Fruit fly (Drosophila melanogaster) whole organism, wandering third instar larva: ENCODE measurements around the gene Rbf2.

Experiments used
- Abd-B ChIP-seq: fragments of >200 bp; optimal IDR thresholded peaks from 2 replicates; lab custom pipeline; 2017; ENCODE audit warnings: missing biosample characterization, missing genetic modification characterization
- GATAd ChIP-seq: sonication (Bioruptor generic); optimal IDR thresholded peaks from 2 replicates; lab custom pipeline; 2016; ENCODE audit warnings: missing biosample characterization, missing genetic modification characterization
- Hr78 ChIP-seq: fragments of >200 bp; optimal IDR thresholded peaks from 2 replicates; lab custom pipeline; 2017; ENCODE audit warnings: missing biosample characterization, missing genetic modification characterization
- Mio ChIP-seq: sonication (Bioruptor generic); optimal IDR thresholded peaks from 2 replicates; lab custom pipeline; 2016; ENCODE audit warnings: missing biosample characterization, missing genetic modification characterization
- Myc ChIP-seq: fragments of >200 bp; optimal IDR thresholded peaks from 2 replicates; lab custom pipeline; 2017
- Rel ChIP-seq, 2 experiments: fragments of 200-800 bp; sonication (Bioruptor generic) in 1 of 2; optimal IDR thresholded peaks; 2 replicates in 1 of 2; 3 replicates in 1 of 2; lab custom pipeline; 2016 to 2019; ENCODE audit warnings: mild to moderate bottlenecking in 2 of 2, missing biosample characterization in 2 of 2, missing genetic modification characterization in 2 of 2, moderate library complexity in 1 of 2
- dmrt93B ChIP-seq: fragments of 200-800 bp; sonication (Bioruptor generic); optimal IDR thresholded peaks from 2 replicates; lab custom pipeline; 2018; ENCODE audit warnings: missing biosample characterization, mild to moderate bottlenecking, missing genetic modification characterization
- h ChIP-seq: fragments of 200-800 bp; sonication (Bioruptor generic); optimal IDR thresholded peaks from 3 replicates; lab custom pipeline; 2016; ENCODE audit warnings: missing biosample characterization, mild to moderate bottlenecking, missing genetic modification characterization
- lola ChIP-seq: fragments of >200 bp; optimal IDR thresholded peaks from 2 replicates; lab custom pipeline; 2017; ENCODE audit warnings: missing biosample characterization, missing genetic modification characterization
- pan ChIP-seq: fragments of >200 bp; optimal IDR thresholded peaks from 2 replicates; lab custom pipeline; 2017
- psq ChIP-seq: fragments of 200-800 bp; sonication (Bioruptor generic); optimal IDR thresholded peaks from 3 replicates; lab custom pipeline; 2017; ENCODE audit warnings: missing biosample characterization, mild to moderate bottlenecking, missing genetic modification characterization, moderate library complexity

dm6 chr3R:16004015-16004414 is 38.8 kb downstream of the Rbf2 start:
- TF ChIP-seq pan = no peak
- TF ChIP-seq GATAd (GFP tag; lab: Kevin White, UChicago) = no peak
- TF ChIP-seq Myc (lab: Kevin White, UChicago) = peak; percentile 73
- TF ChIP-seq h (GFP tag; lab: Kevin White, UChicago) = peak; percentile 36
- TF ChIP-seq Rel (GFP tag; optimal IDR thresholded peaks at IDR 0.05; lab: Kevin White, UChicago) = no peak
- TF ChIP-seq Rel (tag; optimal IDR thresholded peaks at IDR 0.05; lab: Kevin White, UChicago) = peak; percentile 37
- TF ChIP-seq psq (GFP tag; lab: Kevin White, UChicago) = no peak
- TF ChIP-seq Mio (GFP tag; lab: Kevin White, UChicago) = no peak
- no peak for TF ChIP-seq Hr78 (GFP tag; lab: Kevin White, UChicago)
- TF ChIP-seq dmrt93B (GFP tag; lab: Kevin White, UChicago) = no peak
- no peak for TF ChIP-seq lola (GFP tag; lab: Kevin White, UChicago)
- TF ChIP-seq Abd-B (GFP tag; lab: Kevin White, UChicago) = no peak
